Worm (Caenorhabditis elegans): ENCODE measurements around the gene lin-8.

DNA sequence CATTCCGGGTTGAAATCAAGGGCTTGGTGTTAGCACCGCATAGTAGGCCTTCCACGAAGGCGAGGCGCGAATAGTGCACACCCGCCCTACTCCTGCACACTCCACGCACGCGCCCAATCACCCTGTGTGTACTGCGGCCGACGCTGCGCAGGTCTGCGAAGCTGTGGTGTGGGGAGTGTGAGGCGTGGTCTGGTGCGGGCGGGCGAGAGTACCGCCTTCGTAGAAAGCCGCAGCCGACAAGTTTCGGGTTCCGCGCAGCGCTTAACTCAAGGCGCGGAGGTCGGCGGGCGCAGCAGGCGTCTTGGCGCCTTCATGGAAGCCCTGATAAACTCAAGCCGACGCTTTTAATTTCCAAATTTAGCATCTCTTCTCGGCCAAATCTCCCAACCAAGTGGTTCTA, 51.5 kb downstream of the lin-8 start:
- TF ChIP-seq ref-1 (GFP tag; conservative IDR thresholded peaks at IDR 0.05) (no peak), flt-1 (GFP tag; IDR thresholded peaks at IDR 0.05) (no peak)
